Fruit fly (Drosophila melanogaster) whole organism, wandering third instar larva: ENCODE measurements around the gene CG9192.

Source experiments
- Abd-B ChIP-seq: fragments of >200 bp; optimal IDR thresholded peaks from 2 replicates; lab custom pipeline; 2017; ENCODE audit warnings: missing biosample characterization, missing genetic modification characterization
- CG32264 ChIP-seq: fragments of 200-800 bp; sonication (Bioruptor generic); optimal IDR thresholded peaks from 2 replicates; lab custom pipeline; 2016; ENCODE audit warnings: missing biosample characterization, missing genetic modification characterization
- CG9705 ChIP-seq: fragments of 200-800 bp; sonication (Bioruptor generic); optimal IDR thresholded peaks from 2 replicates; lab custom pipeline; 2018; ENCODE audit warnings: missing biosample characterization, mild to moderate bottlenecking, missing genetic modification characterization
- CrebA ChIP-seq: fragments of 200-800 bp; sonication (Bioruptor generic); optimal IDR thresholded peaks from 2 replicates; lab custom pipeline; 2016; ENCODE audit warnings: missing biosample characterization, mild to moderate bottlenecking, missing genetic modification characterization, borderline replicate concordance
- Dfd ChIP-seq: fragments of >200 bp; optimal IDR thresholded peaks from 2 replicates; lab custom pipeline; 2017; ENCODE audit warnings: missing biosample characterization, missing genetic modification characterization
- Dif ChIP-seq: fragments of 200-275, 200-300 bp; sonication (Bioruptor generic); optimal IDR thresholded peaks from 2 replicates; lab custom pipeline; 2018; ENCODE audit warnings: missing biosample characterization, missing genetic modification characterization; ENCODE audit not compliant: partially characterized antibody
- GATAd ChIP-seq: sonication (Bioruptor generic); optimal IDR thresholded peaks from 2 replicates; lab custom pipeline; 2016; ENCODE audit warnings: missing biosample characterization, missing genetic modification characterization
- HLH106 ChIP-seq: fragments of 200-800 bp; optimal IDR thresholded peaks from 3 replicates; lab custom pipeline; 2019; ENCODE audit warnings: missing biosample characterization, mild to moderate bottlenecking, missing genetic modification characterization, moderate library complexity
- Hnf4 ChIP-seq: fragments of 200-800 bp; sonication (Bioruptor generic); optimal IDR thresholded peaks from 2 replicates; lab custom pipeline; 2016; ENCODE audit warnings: missing biosample characterization, mild to moderate bottlenecking, missing genetic modification characterization
- Hr78 ChIP-seq: fragments of >200 bp; optimal IDR thresholded peaks from 2 replicates; lab custom pipeline; 2017; ENCODE audit warnings: missing biosample characterization, missing genetic modification characterization
- Hr83 ChIP-seq: fragments of 200-300 bp; sonication (Bioruptor generic); optimal IDR thresholded peaks from 2 replicates; lab custom pipeline; 2016; ENCODE audit warnings: missing biosample characterization, mild to moderate bottlenecking, missing genetic modification characterization, moderate library complexity; ENCODE audit not compliant: poor library complexity, severe bottlenecking
- Jra ChIP-seq: sonication (Bioruptor generic); optimal IDR thresholded peaks from 2 replicates; lab custom pipeline; 2016; ENCODE audit warnings: missing biosample characterization, missing genetic modification characterization
- Mio ChIP-seq: sonication (Bioruptor generic); optimal IDR thresholded peaks from 2 replicates; lab custom pipeline; 2016; ENCODE audit warnings: missing biosample characterization, missing genetic modification characterization
- Myc ChIP-seq: fragments of >200 bp; optimal IDR thresholded peaks from 2 replicates; lab custom pipeline; 2017
- N ChIP-seq: fragments of >200 bp; optimal IDR thresholded peaks from 2 replicates; lab custom pipeline; 2018; ENCODE audit warnings: missing biosample characterization, missing external identifiers, missing genetic modification characterization
- OdsH ChIP-seq: fragments of 200-800 bp; sonication (Bioruptor generic); optimal IDR thresholded peaks from 2 replicates; lab custom pipeline; 2016; ENCODE audit warnings: missing biosample characterization, mild to moderate bottlenecking, missing genetic modification characterization
- Rel ChIP-seq, 2 experiments: fragments of 200-800 bp; sonication (Bioruptor generic) in 1 of 2; optimal IDR thresholded peaks; 2 replicates in 1 of 2; 3 replicates in 1 of 2; lab custom pipeline; 2016 to 2019; ENCODE audit warnings: mild to moderate bottlenecking in 2 of 2, missing biosample characterization in 2 of 2, missing genetic modification characterization in 2 of 2, moderate library complexity in 1 of 2
- Sp1 ChIP-seq: fragments of 200-800 bp; sonication (Bioruptor generic); optimal IDR thresholded peaks from 3 replicates; lab custom pipeline; 2019; ENCODE audit warnings: missing biosample characterization, mild to moderate bottlenecking, missing genetic modification characterization, moderate library complexity
- Vsx2 ChIP-seq: fragments of 200-300, 225-300 bp; sonication (Bioruptor generic); optimal IDR thresholded peaks from 2 replicates; lab custom pipeline; 2018; ENCODE audit warnings: missing biosample characterization, missing genetic modification characterization; ENCODE audit not compliant: partially characterized antibody
- br ChIP-seq: fragments of 200-800 bp; sonication (Bioruptor generic); optimal IDR thresholded peaks from 2 replicates; lab custom pipeline; 2016; ENCODE audit warnings: missing biosample characterization, missing genetic modification characterization
- brk ChIP-seq: fragments of 200-800 bp; sonication (Bioruptor generic); optimal IDR thresholded peaks from 2 replicates; lab custom pipeline; 2016; ENCODE audit warnings: missing biosample characterization, mild to moderate bottlenecking, missing genetic modification characterization
- dl ChIP-seq, 2 experiments: fragments of 175-275, 200-275 bp in 1 of 2; fragments of 200-275 bp in 1 of 2; sonication (Bioruptor generic); optimal IDR thresholded peaks; lab custom pipeline; 2018; ENCODE audit warnings: mild to moderate bottlenecking in 2 of 2, missing biosample characterization in 2 of 2, missing genetic modification characterization in 2 of 2, moderate library complexity in 2 of 2; ENCODE audit not compliant: partially characterized antibody in 2 of 2, insufficient read depth in 1 of 2
- dmrt93B ChIP-seq: fragments of 200-800 bp; sonication (Bioruptor generic); optimal IDR thresholded peaks from 2 replicates; lab custom pipeline; 2018; ENCODE audit warnings: missing biosample characterization, mild to moderate bottlenecking, missing genetic modification characterization
- dsf ChIP-seq: sonication (Bioruptor generic); optimal IDR thresholded peaks from 2 replicates; lab custom pipeline; 2016; ENCODE audit warnings: missing biosample characterization, missing genetic modification characterization, borderline replicate concordance
- ey ChIP-seq: fragments of 200-800 bp; sonication (Bioruptor generic); optimal IDR thresholded peaks from 2 replicates; lab custom pipeline; 2016; ENCODE audit warnings: missing biosample characterization, missing genetic modification characterization
- foxo ChIP-seq, 2 experiments: fragments of 200-800 bp; sonication (Bioruptor generic); optimal IDR thresholded peaks; 2 replicates in 1 of 2; 3 replicates in 1 of 2; lab custom pipeline; 2016 to 2017; ENCODE audit warnings: missing biosample characterization in 2 of 2, missing genetic modification characterization in 2 of 2
- fru ChIP-seq: fragments of 200-800 bp; sonication (Bioruptor generic); optimal IDR thresholded peaks from 3 replicates; lab custom pipeline; 2016; ENCODE audit warnings: missing biosample characterization, mild to moderate bottlenecking, missing genetic modification characterization
- h ChIP-seq: fragments of 200-800 bp; sonication (Bioruptor generic); optimal IDR thresholded peaks from 3 replicates; lab custom pipeline; 2016; ENCODE audit warnings: missing biosample characterization, mild to moderate bottlenecking, missing genetic modification characterization
- jim ChIP-seq: fragments of 175-275, 200-325 bp; sonication (Bioruptor generic); optimal IDR thresholded peaks from 2 replicates; lab custom pipeline; 2016; ENCODE audit warnings: missing biosample characterization, mild to moderate bottlenecking, missing genetic modification characterization
- lola ChIP-seq: fragments of >200 bp; optimal IDR thresholded peaks from 2 replicates; lab custom pipeline; 2017; ENCODE audit warnings: missing biosample characterization, missing genetic modification characterization
- pan ChIP-seq: fragments of >200 bp; optimal IDR thresholded peaks from 2 replicates; lab custom pipeline; 2017
- psq ChIP-seq: fragments of 200-800 bp; sonication (Bioruptor generic); optimal IDR thresholded peaks from 3 replicates; lab custom pipeline; 2017; ENCODE audit warnings: missing biosample characterization, mild to moderate bottlenecking, missing genetic modification characterization, moderate library complexity
- rgr ChIP-seq: fragments of 200-800 bp; sonication (Bioruptor generic); optimal IDR thresholded peaks from 3 replicates; lab custom pipeline; 2016; ENCODE audit warnings: missing biosample characterization, mild to moderate bottlenecking, missing genetic modification characterization
- sage ChIP-seq: fragments of 200-800 bp; sonication (Bioruptor generic); optimal IDR thresholded peaks from 2 replicates; lab custom pipeline; 2016; ENCODE audit warnings: missing biosample characterization, mild to moderate bottlenecking, missing genetic modification characterization
- sv ChIP-seq: fragments of 200-800 bp; sonication (Bioruptor generic); optimal IDR thresholded peaks from 3 replicates; lab custom pipeline; 2016; ENCODE audit warnings: missing biosample characterization, missing genetic modification characterization
- tai ChIP-seq: sonication (Bioruptor generic); optimal IDR thresholded peaks from 2 replicates; lab custom pipeline; 2016; ENCODE audit warnings: missing biosample characterization, missing genetic modification characterization
- usp ChIP-seq: fragments of >200 bp; optimal IDR thresholded peaks from 2 replicates; lab custom pipeline; 2017; ENCODE audit warnings: missing biosample characterization, missing genetic modification characterization
- woc ChIP-seq: sonication (Bioruptor generic); optimal IDR thresholded peaks from 2 replicates; lab custom pipeline; 2016; ENCODE audit warnings: missing biosample characterization, mild to moderate bottlenecking, missing genetic modification characterization

CG9192 gene

dm6 chr3L:1269013-1269412 is 30.9 kb upstream of the CG9192 start:
- TF ChIP-seq Dif (GFP tag; lab: Kevin White, UChicago) (peak; percentile 31), Vsx2 (GFP tag; lab: Kevin White, UChicago) (no peak)

- TF ChIP-seq Dif (GFP tag; lab: Kevin White, UChicago): peak; percentile 68
- TF ChIP-seq Vsx2 (GFP tag; lab: Kevin White, UChicago): peak; percentile 34
- no peak for TF ChIP-seq Abd-B
- TF ChIP-seq dl (GFP tag; optimal IDR thresholded peaks at IDR 0.05; lab: Kevin White, UChicago; ENCODE audit: insufficient read depth in 1 of 2, partially characterized antibody in 2 of 2): peak in 1 of 2 experiments; percentile 45
- no peak for TF ChIP-seq Rel (GFP tag; optimal IDR thresholded peaks at IDR 0.05; lab: Kevin White, UChicago)
- TF ChIP-seq Rel (tag; optimal IDR thresholded peaks at IDR 0.05; lab: Kevin White, UChicago): peak; percentile 52
- TF ChIP-seq CG32264 (GFP tag; lab: Kevin White, UChicago): no peak
- TF ChIP-seq Hr83 (GFP tag; lab: Kevin White, UChicago): no peak
Measured at dm6 chr3L:1265423-1266002, 27.4 kb upstream of the CG9192 start.

dm6 chr3L:1264998-1265397 is 26.9 kb upstream of the CG9192 start:
- TF ChIP-seq foxo (GFP tag; optimal IDR thresholded peaks at IDR 0.05; lab: Kevin White, UChicago): peak in 1 of 2 experiments; percentile 43
- TF ChIP-seq br: peak; percentile 42
- TF ChIP-seq Vsx2 (GFP tag; lab: Kevin White, UChicago): no peak
- no peak for TF ChIP-seq HLH106 (tag; lab: Kevin White, UChicago)
- TF ChIP-seq CG32264 (GFP tag; lab: Kevin White, UChicago): no peak
- TF ChIP-seq Jra (GFP tag; lab: Kevin White, UChicago): no peak
- TF ChIP-seq GATAd (GFP tag; lab: Kevin White, UChicago): no peak
- TF ChIP-seq N (GFP tag; lab: Kevin White, UChicago): no peak
- peak; percentile 23 for TF ChIP-seq rgr
- peak; percentile 38 for TF ChIP-seq OdsH (GFP tag; lab: Kevin White, UChicago)
- TF ChIP-seq Myc (lab: Kevin White, UChicago): no peak
- peak; percentile 71 for TF ChIP-seq woc (GFP tag; lab: Kevin White, UChicago)
- no peak for TF ChIP-seq brk (GFP tag; lab: Kevin White, UChicago)
- TF ChIP-seq Dif (GFP tag; lab: Kevin White, UChicago): no peak
- no peak for TF ChIP-seq tai (GFP tag; lab: Kevin White, UChicago)
- no peak for TF ChIP-seq dl (GFP tag; optimal IDR thresholded peaks at IDR 0.05; lab: Kevin White, UChicago; ENCODE audit: insufficient read depth in 1 of 2, partially characterized antibody in 2 of 2)
- TF ChIP-seq h (GFP tag; lab: Kevin White, UChicago): peak; percentile 71
- TF ChIP-seq pan (lab: Kevin White, UChicago): peak; percentile 25
- no peak for TF ChIP-seq sv (GFP tag; lab: Kevin White, UChicago)
- TF ChIP-seq sage (GFP tag; lab: Kevin White, UChicago): no peak
- no peak for TF ChIP-seq dsf (GFP tag; lab: Kevin White, UChicago)
- TF ChIP-seq Hr78 (GFP tag; lab: Kevin White, UChicago): no peak
- no peak for TF ChIP-seq Mio (GFP tag; lab: Kevin White, UChicago)
- no peak for TF ChIP-seq Dfd (GFP tag; lab: Kevin White, UChicago)
- TF ChIP-seq lola (GFP tag; lab: Kevin White, UChicago): no peak
- peak; percentile 12 for TF ChIP-seq dmrt93B (GFP tag; lab: Kevin White, UChicago)
- peak; percentile 2 for TF ChIP-seq Hnf4 (GFP tag; lab: Kevin White, UChicago)
- no peak for TF ChIP-seq Hr83 (GFP tag; lab: Kevin White, UChicago)
- TF ChIP-seq fru (GFP tag; lab: Kevin White, UChicago): peak; percentile 34
- TF ChIP-seq Rel (GFP tag; optimal IDR thresholded peaks at IDR 0.05; lab: Kevin White, UChicago): no peak
- TF ChIP-seq Rel (tag; optimal IDR thresholded peaks at IDR 0.05; lab: Kevin White, UChicago): no peak
- no peak for TF ChIP-seq CrebA
- no peak for TF ChIP-seq CG9705 (GFP tag; lab: Kevin White, UChicago)
- TF ChIP-seq Abd-B: no peak
- TF ChIP-seq psq (GFP tag; lab: Kevin White, UChicago): no peak
- peak; percentile 34 for TF ChIP-seq ey (GFP tag; lab: Kevin White, UChicago)
- TF ChIP-seq Sp1 (GFP tag; lab: Kevin White, UChicago): no peak
- no peak for TF ChIP-seq jim (GFP tag; lab: Kevin White, UChicago)
- TF ChIP-seq usp (GFP tag; lab: Kevin White, UChicago): no peak
